Worm (Caenorhabditis elegans) whole organism, young adult: ENCODE results near the gene C27F2.7.

ENCODE experiments used
- B0019.2 ChIP-seq: fragments of 200-800 bp; sonication (Bioruptor generic); conservative IDR thresholded peaks from 2 replicates; pipeline ENCODE4 v1.3.6; 2022; ENCODE audit warnings: missing genetic modification reagents, missing genetic modification characterization, missing compliant biosample characterization
- B0261.1 ChIP-seq: sonication (generic microtip); optimal IDR thresholded peaks from 2 replicates; lab custom pipeline; 2016; ENCODE audit warnings: mild to moderate bottlenecking, missing genetic modification characterization, moderate library complexity, missing compliant biosample characterization
- dpl-1 ChIP-seq: fragments of 150-350 bp; optimal IDR thresholded peaks from 2 replicates; lab custom pipeline; 2014; ENCODE audit warnings: missing biosample characterization, missing genetic modification reagents, missing genetic modification characterization
- madf-6 ChIP-seq: fragments of 200-800 bp; sonication (Bioruptor generic); IDR thresholded peaks from 2 replicates; pipeline ENCODE4 v1.3.6; 2022; ENCODE audit warnings: missing genetic modification reagents, missing genetic modification characterization, missing compliant biosample characterization

- TF ChIP-seq B0261.1 (tag; lab: Kevin White, UChicago) = no peak
- no peak for TF ChIP-seq B0019.2 (GFP tag; lab: Robert Waterston, UW)
- no peak for TF ChIP-seq madf-6 (GFP tag; lab: Robert Waterston, UW)
- no peak for TF ChIP-seq dpl-1
Measured at ce11 chrIII:4962393-4962792, 21.9 kb downstream of the C27F2.7 start, which contains the start of gene vps-22.
